Worm (Caenorhabditis elegans): ENCODE measurements around the gene pus-1.

- no peak for TF ChIP-seq W03F9.2 (tag; optimal IDR thresholded peaks at IDR 0.05)
- TF ChIP-seq him-1 (tag; optimal IDR thresholded peaks at IDR 0.05) = no peak
Observed at ce11 chrV:16829396-16829795, 34.6 kb upstream of the pus-1 start, which contains the start of gene srh-214.
